Fruit fly (Drosophila melanogaster) whole organism, embryonic: Measurements from ENCODE around the gene CG15343.

Experiments
- Abd-B ChIP-seq: fragments of 200-800 bp; sonication (Bioruptor generic); optimal IDR thresholded peaks from 2 replicates; lab custom pipeline; 2018; ENCODE audit warnings: missing biosample characterization, mild to moderate bottlenecking, missing genetic modification characterization, moderate library complexity
- Antp ChIP-seq: fragments of 200-800 bp; sonication (Bioruptor generic); optimal IDR thresholded peaks from 3 replicates; lab custom pipeline; 2016; ENCODE audit warnings: missing biosample characterization, missing genetic modification characterization
- Bgb ChIP-seq: fragments of 200-800 bp; sonication (Bioruptor generic); IDR thresholded peaks from 2 replicates; pipeline ENCODE4 v1.3.6; 2022; ENCODE audit warnings: missing biosample characterization, missing genetic modification characterization; ENCODE audit not compliant: partially characterized antibody
- C15 ChIP-seq: fragments of 200-800 bp; sonication (Bioruptor generic); IDR thresholded peaks from 3 replicates; pipeline ENCODE4 v1.3.6; 2022; ENCODE audit warnings: missing biosample characterization, missing genetic modification characterization
- CG11085 ChIP-seq: fragments of 200-800 bp; sonication (Bioruptor generic); IDR thresholded peaks from 2 replicates; pipeline ENCODE4 v1.3.6; 2022; ENCODE audit warnings: missing biosample characterization, missing genetic modification characterization
- CG11093 ChIP-seq: fragments of 200-800 bp; sonication (Bioruptor generic); IDR thresholded peaks from 3 replicates; pipeline ENCODE4 v1.3.6; 2022; ENCODE audit warnings: missing biosample characterization, missing genetic modification characterization
- CG11504 ChIP-seq: fragments of 200-800 bp; sonication (Bioruptor generic); optimal IDR thresholded peaks from 3 replicates; lab custom pipeline; 2019; ENCODE audit warnings: missing biosample characterization, mild to moderate bottlenecking, missing genetic modification characterization, moderate library complexity
- CG12236 ChIP-seq: fragments of 200-800 bp; sonication (Bioruptor generic); optimal IDR thresholded peaks from 2 replicates; lab custom pipeline; 2016; ENCODE audit warnings: missing biosample characterization, missing genetic modification characterization
- CG12659 ChIP-seq: fragments of 200-800 bp; sonication (Bioruptor generic); optimal IDR thresholded peaks from 3 replicates; lab custom pipeline; 2017; ENCODE audit warnings: mild to moderate bottlenecking, missing biosample characterization, missing genetic modification reagents, missing genetic modification characterization
- CG14050 ChIP-seq: fragments of 200-800 bp; sonication (Bioruptor generic); IDR thresholded peaks from 3 replicates; pipeline ENCODE4 v1.3.6; 2022; ENCODE audit warnings: missing biosample characterization, missing genetic modification characterization
- CG14667 ChIP-seq: fragments of 200-800 bp; sonication (Bioruptor generic); IDR thresholded peaks from 2 replicates; pipeline ENCODE4 v1.3.6; 2022; ENCODE audit warnings: missing biosample characterization, missing genetic modification characterization
- CG15696 ChIP-seq: fragments of 200-800 bp; sonication (Bioruptor generic); optimal IDR thresholded peaks from 2 replicates; lab custom pipeline; 2019; ENCODE audit warnings: missing biosample characterization, mild to moderate bottlenecking, missing genetic modification characterization, moderate library complexity
- CG17385 ChIP-seq: fragments of 200-800 bp; sonication (Bioruptor generic); optimal IDR thresholded peaks from 3 replicates; lab custom pipeline; 2018; ENCODE audit warnings: missing biosample characterization, mild to moderate bottlenecking, missing genetic modification characterization
- CG17568 ChIP-seq: fragments of 200-800 bp; sonication (Bioruptor generic); optimal IDR thresholded peaks from 2 replicates; lab custom pipeline; 2018; ENCODE audit warnings: missing biosample characterization, mild to moderate bottlenecking, missing genetic modification characterization, moderate library complexity
- CG1792 ChIP-seq: fragments of 200-800 bp; sonication (Bioruptor generic); optimal IDR thresholded peaks from 2 replicates; lab custom pipeline; 2016; ENCODE audit warnings: missing biosample characterization, missing genetic modification characterization
- CG2889 ChIP-seq: fragments of 200-800 bp; sonication (Bioruptor generic); IDR thresholded peaks from 3 replicates; pipeline ENCODE4 v1.3.6; 2022; ENCODE audit warnings: missing biosample characterization, missing genetic modification characterization
- CG3838 ChIP-seq: fragments of 200-800 bp; sonication (Bioruptor generic); optimal IDR thresholded peaks from 3 replicates; lab custom pipeline; 2016; ENCODE audit warnings: missing biosample characterization, missing genetic modification characterization
- CG4282 ChIP-seq: fragments of 200-800 bp; sonication (Bioruptor generic); optimal IDR thresholded peaks from 2 replicates; lab custom pipeline; 2016; ENCODE audit warnings: missing biosample characterization, missing genetic modification characterization
- CG6791 ChIP-seq: fragments of 200-800 bp; sonication (Bioruptor generic); IDR thresholded peaks from 3 replicates; pipeline ENCODE4 v1.3.6; 2022; ENCODE audit warnings: missing biosample characterization, missing genetic modification characterization; ENCODE audit not compliant: partially characterized antibody
- CG6813 ChIP-seq: fragments of 200-800 bp; sonication (Bioruptor generic); optimal IDR thresholded peaks from 2 replicates; lab custom pipeline; 2017; ENCODE audit warnings: missing biosample characterization, missing genetic modification characterization, mild to moderate bottlenecking, moderate library complexity, missing genetic modification reagents
- CG7963 ChIP-seq: fragments of 200-800 bp; sonication (Bioruptor generic); IDR thresholded peaks from 3 replicates; pipeline ENCODE4 v1.3.6; 2022; ENCODE audit warnings: missing biosample characterization, missing genetic modification characterization; ENCODE audit not compliant: partially characterized antibody
- Camta ChIP-seq: fragments of 200-800 bp; sonication (Bioruptor generic); optimal IDR thresholded peaks from 2 replicates; lab custom pipeline; 2016; ENCODE audit warnings: missing biosample characterization, missing genetic modification characterization
- Dip3 ChIP-seq: fragments of 200-800 bp; sonication (Bioruptor generic); optimal IDR thresholded peaks from 3 replicates; lab custom pipeline; 2016; ENCODE audit warnings: missing biosample characterization, missing genetic modification characterization
- Dll ChIP-seq: fragments of 200-800 bp; sonication (Bioruptor generic); IDR thresholded peaks from 4 replicates; pipeline ENCODE4 v1.3.6; 2022; ENCODE audit warnings: missing biosample characterization, missing genetic modification characterization; ENCODE audit not compliant: partially characterized antibody
- E2f1 ChIP-seq: fragments of 200-800 bp; sonication (Bioruptor generic); IDR thresholded peaks from 2 replicates; pipeline ENCODE4 v1.3.6; 2022; ENCODE audit warnings: missing biosample characterization, missing genetic modification characterization
- Elba2 ChIP-seq: fragments of 200-800 bp; sonication (Bioruptor generic); optimal IDR thresholded peaks from 3 replicates; lab custom pipeline; 2016; ENCODE audit warnings: missing biosample characterization, missing genetic modification characterization
- Fer1 ChIP-seq: fragments of 200-800 bp; sonication (Bioruptor generic); optimal IDR thresholded peaks from 2 replicates; lab custom pipeline; 2017; ENCODE audit warnings: missing biosample characterization, mild to moderate bottlenecking, missing genetic modification characterization
- Gug ChIP-seq: fragments of 200-800 bp; sonication (Bioruptor generic); IDR thresholded peaks from 4 replicates; pipeline ENCODE4 v1.3.6; 2022; ENCODE audit warnings: missing biosample characterization, missing genetic modification characterization
- Hr3 ChIP-seq: fragments of 200-800 bp; sonication (Bioruptor generic); optimal IDR thresholded peaks from 3 replicates; lab custom pipeline; 2016; ENCODE audit warnings: missing biosample characterization, missing genetic modification characterization
- Sox102F ChIP-seq: fragments of 200-800 bp; sonication (Bioruptor generic); optimal IDR thresholded peaks from 2 replicates; lab custom pipeline; 2018; ENCODE audit warnings: missing biosample characterization, mild to moderate bottlenecking, missing genetic modification characterization, moderate library complexity
- ato ChIP-seq: fragments of 200-800 bp; sonication (Bioruptor generic); IDR thresholded peaks from 2 replicates; pipeline ENCODE4 v1.3.6; 2022; ENCODE audit warnings: missing biosample characterization, missing genetic modification characterization; ENCODE audit not compliant: partially characterized antibody
- chif ChIP-seq, 2 experiments: fragments of 200-800 bp; sonication (Bioruptor generic); optimal IDR thresholded peaks; 3 replicates each; lab custom pipeline; 2016; ENCODE audit warnings: missing biosample characterization in 2 of 2, missing genetic modification characterization in 2 of 2
- dimm ChIP-seq: fragments of 200-800 bp; sonication (Bioruptor generic); IDR thresholded peaks from 2 replicates; pipeline ENCODE4 v1.3.6; 2022; ENCODE audit warnings: missing biosample characterization, missing genetic modification characterization
- dm ChIP-seq: fragments of 200-800 bp; sonication (Bioruptor generic); optimal IDR thresholded peaks from 3 replicates; lab custom pipeline; 2016; ENCODE audit warnings: missing biosample characterization, missing genetic modification characterization
- hbn ChIP-seq: fragments of 200-800 bp; sonication (Bioruptor generic); IDR thresholded peaks from 2 replicates; pipeline ENCODE4 v1.3.6; 2022; ENCODE audit warnings: missing biosample characterization, missing genetic modification characterization; ENCODE audit not compliant: partially characterized antibody
- insv ChIP-seq, 2 experiments: fragments of 200-800 bp; sonication (Bioruptor generic); optimal IDR thresholded peaks; 3 replicates each; lab custom pipeline; 2016 to 2018; ENCODE audit warnings: missing biosample characterization in 2 of 2, missing genetic modification characterization in 2 of 2
- inv ChIP-seq: fragments of 200-800 bp; sonication (Bioruptor generic); IDR thresholded peaks from 2 replicates; pipeline ENCODE4 v1.3.6; 2022; ENCODE audit warnings: missing biosample characterization, missing genetic modification characterization; ENCODE audit not compliant: partially characterized antibody
- ken ChIP-seq: fragments of 200-800 bp; sonication (Bioruptor generic); IDR thresholded peaks from 3 replicates; pipeline ENCODE4 v1.3.6; 2022; ENCODE audit warnings: missing biosample characterization, missing genetic modification characterization
- lbe ChIP-seq: fragments of 200-800 bp; sonication (Bioruptor generic); optimal IDR thresholded peaks from 2 replicates; lab custom pipeline; 2016; ENCODE audit warnings: missing biosample characterization, mild to moderate bottlenecking, missing genetic modification characterization
- p53 ChIP-seq: fragments of 200-800 bp; sonication (Bioruptor generic); optimal IDR thresholded peaks from 2 replicates; lab custom pipeline; 2016; ENCODE audit warnings: missing biosample characterization, missing genetic modification characterization
- pho ChIP-seq: fragments of 200-800 bp; sonication (Bioruptor generic); optimal IDR thresholded peaks from 2 replicates; lab custom pipeline; 2016; ENCODE audit warnings: missing biosample characterization, missing genetic modification characterization
- run ChIP-seq: fragments of 200-800 bp; sonication (Bioruptor generic); optimal IDR thresholded peaks from 3 replicates; lab custom pipeline; 2018; ENCODE audit warnings: missing biosample characterization, mild to moderate bottlenecking, missing genetic modification characterization
- salm ChIP-seq: fragments of 200-800 bp; sonication (Bioruptor generic); optimal IDR thresholded peaks from 2 replicates; lab custom pipeline; 2018; ENCODE audit warnings: missing biosample characterization, mild to moderate bottlenecking, missing genetic modification characterization
- seq ChIP-seq: fragments of 200-800 bp; sonication (Bioruptor generic); IDR thresholded peaks from 2 replicates; pipeline ENCODE4 v1.3.6; 2022; ENCODE audit warnings: missing biosample characterization, missing genetic modification characterization
- slp2 ChIP-seq: fragments of 200-800 bp; sonication (Bioruptor generic); optimal IDR thresholded peaks from 2 replicates; lab custom pipeline; 2016; ENCODE audit warnings: missing biosample characterization, missing genetic modification characterization
- stwl ChIP-seq: fragments of 200-800 bp; sonication (Bioruptor generic); optimal IDR thresholded peaks from 3 replicates; lab custom pipeline; 2018; ENCODE audit warnings: missing biosample characterization, mild to moderate bottlenecking, missing genetic modification characterization, moderate library complexity
- tna ChIP-seq: fragments of 200-800 bp; sonication (Bioruptor generic); IDR thresholded peaks from 2 replicates; pipeline ENCODE4 v1.3.6; 2022; ENCODE audit warnings: missing biosample characterization, missing genetic modification characterization; ENCODE audit not compliant: partially characterized antibody
- tx ChIP-seq: fragments of 200-800 bp; sonication (Bioruptor generic); optimal IDR thresholded peaks from 2 replicates; lab custom pipeline; 2016; ENCODE audit warnings: missing biosample characterization, missing genetic modification characterization
- vvl ChIP-seq: fragments of 200-800 bp; sonication (Bioruptor generic); IDR thresholded peaks from 2 replicates; pipeline ENCODE4 v1.3.6; 2022; ENCODE audit warnings: missing biosample characterization, missing genetic modification characterization

The CG15343 gene

DNA sequence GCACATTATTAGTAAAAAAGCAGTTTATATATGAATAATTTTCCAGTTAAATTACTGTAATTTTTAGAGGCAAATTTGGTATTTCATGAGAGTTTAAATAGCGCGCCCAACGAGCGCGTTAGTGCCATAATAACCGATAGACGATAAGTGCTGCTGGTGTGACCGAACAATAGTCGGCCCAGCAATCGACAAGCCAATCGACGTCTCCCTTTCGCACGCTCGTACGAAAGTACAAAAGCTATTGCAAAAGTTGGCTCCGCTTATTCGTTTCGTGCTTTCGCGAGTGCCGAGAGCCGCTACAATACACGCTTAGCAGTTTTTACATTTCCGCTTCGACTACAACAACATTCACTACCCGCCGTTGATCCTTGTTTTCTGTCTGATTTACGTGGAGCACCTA lies 31.3 kb downstream of the CG15343 start, which contains the start of gene Trxr1 (continued):
- TF ChIP-seq CG3838 (no peak), insv (GFP tag; optimal IDR thresholded peaks at IDR 0.05; lab: Kevin White, UChicago) (peak in 1 of 2 experiments; percentile 29), CG17385 (GFP tag; lab: Kevin White, UChicago) (no peak), Fer1 (GFP tag; lab: Kevin White, UChicago) (peak; percentile 28), Bgb (GFP tag; lab: Robert Waterston, UW) (peak; percentile 81), CG6791 (peak; percentile 83)

DNA sequence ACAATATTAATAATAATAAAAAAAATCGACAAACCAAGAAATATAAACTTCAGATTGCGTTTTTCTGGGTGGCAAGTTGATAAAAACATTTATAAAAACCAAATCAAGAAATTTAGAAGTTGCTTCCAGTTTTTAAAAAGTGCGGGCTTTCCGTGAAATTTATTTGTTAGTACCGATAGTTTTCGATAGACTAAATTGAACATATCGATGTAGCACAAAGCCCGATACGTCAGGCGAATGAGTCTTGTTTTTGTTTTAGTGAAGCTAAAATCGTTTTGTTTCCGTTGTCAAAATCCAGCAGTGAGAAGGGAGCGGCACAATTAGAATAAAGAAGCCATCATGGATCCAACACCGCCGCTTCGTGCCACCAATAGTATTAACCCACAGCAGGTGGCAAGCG lies 33.2 kb downstream of the CG15343 start, which contains the start of gene CG2147:
Gene CG2147 (plus strand): TSS at position 254 of the 400 bp plus-strand sequence.
- TF ChIP-seq CG6813 (GFP tag; lab: Kevin White, UChicago) (no peak), C15 (GFP tag; lab: Robert Waterston, UW) (no peak), tna (GFP tag; lab: Robert Waterston, UW) (peak; percentile 73), lbe (GFP tag; lab: Kevin White, UChicago) (peak; percentile 28), Gug (no peak), dm (GFP tag; lab: Kevin White, UChicago) (no peak), chif (GFP tag; optimal IDR thresholded peaks at IDR 0.05; lab: Kevin White, UChicago) (no peak), CG11093 (GFP tag; lab: Robert Waterston, UW) (no peak), CG14050 (GFP tag; lab: Robert Waterston, UW) (no peak), CG17568 (GFP tag; lab: Kevin White, UChicago) (no peak), p53 (no peak), CG1792 (no peak), Antp (no peak), inv (GFP tag; lab: Robert Waterston, UW) (peak; percentile 70), dimm (GFP tag; lab: Robert Waterston, UW) (no peak), CG12659 (peak; percentile 10), E2f1 (no peak), Dll (GFP tag; lab: Robert Waterston, UW) (peak; percentile 84), CG2889 (no peak), tx (no peak), hbn (GFP tag; lab: Robert Waterston, UW) (peak; percentile 84), ken (no peak), Sox102F (GFP tag; lab: Kevin White, UChicago) (no peak), CG7963 (GFP tag; lab: Robert Waterston, UW) (peak; percentile 75), CG15696 (tag; lab: Kevin White, UChicago) (no peak), CG11085 (GFP tag; lab: Robert Waterston, UW) (no peak), salm (tag; lab: Kevin White, UChicago) (no peak), CG14667 (GFP tag; lab: Robert Waterston, UW) (no peak), stwl (tag; lab: Kevin White, UChicago) (peak; percentile 36), insv (GFP tag; optimal IDR thresholded peaks at IDR 0.05; lab: Kevin White, UChicago) (no peak), Hr3 (no peak), CG12236 (GFP tag; lab: Kevin White, UChicago) (no peak), seq (GFP tag; lab: Robert Waterston, UW) (no peak), Dip3 (GFP tag; lab: Kevin White, UChicago) (no peak), vvl (GFP tag; lab: Robert Waterston, UW) (no peak), pho (GFP tag; lab: Kevin White, UChicago) (no peak), CG11504 (tag; lab: Kevin White, UChicago) (no peak), Abd-B (GFP tag; lab: Kevin White, UChicago) (no peak), CG4282 (GFP tag; lab: Kevin White, UChicago) (no peak), ato (peak; percentile 68), Camta (GFP tag; lab: Kevin White, UChicago) (no peak), CG6791 (peak; percentile 87), Elba2 (GFP tag; lab: Kevin White, UChicago) (no peak), slp2 (no peak), run (tag; lab: Kevin White, UChicago) (no peak)
